Fruit fly (Drosophila melanogaster) whole organism, embryonic: ENCODE data around the gene cd.

Experiments
- Abd-B ChIP-seq: fragments of 200-800 bp; sonication (Bioruptor generic); optimal IDR thresholded peaks from 2 replicates; lab custom pipeline; 2018; ENCODE audit warnings: missing biosample characterization, mild to moderate bottlenecking, missing genetic modification characterization, moderate library complexity
- Adf1 ChIP-seq: fragments of 200-800 bp; sonication (Bioruptor generic); IDR thresholded peaks from 2 replicates; pipeline ENCODE4 v1.3.6; 2022; ENCODE audit warnings: missing biosample characterization, missing genetic modification characterization
- Asciz ChIP-seq: fragments of 200-800 bp; sonication (Bioruptor generic); optimal IDR thresholded peaks from 2 replicates; lab custom pipeline; 2017; ENCODE audit warnings: missing biosample characterization, mild to moderate bottlenecking, missing genetic modification characterization, missing genetic modification reagents
- CG10209 ChIP-seq: fragments of 200-800 bp; sonication (Bioruptor generic); optimal IDR thresholded peaks from 3 replicates; lab custom pipeline; 2017; ENCODE audit warnings: missing biosample characterization, mild to moderate bottlenecking, missing genetic modification characterization, missing genetic modification reagents
- CG10274 ChIP-seq: fragments of 200-800 bp; sonication (Bioruptor generic); optimal IDR thresholded peaks from 3 replicates; lab custom pipeline; 2017; ENCODE audit warnings: missing biosample characterization, mild to moderate bottlenecking, missing genetic modification characterization
- CG10462 ChIP-seq: fragments of 200-800 bp; sonication (Bioruptor generic); optimal IDR thresholded peaks from 2 replicates; lab custom pipeline; 2016; ENCODE audit warnings: missing biosample characterization, missing genetic modification characterization
- CG10543 ChIP-seq: fragments of 200-800 bp; sonication (Bioruptor generic); optimal IDR thresholded peaks from 3 replicates; lab custom pipeline; 2017; ENCODE audit warnings: missing biosample characterization, mild to moderate bottlenecking, missing genetic modification characterization, moderate library complexity
- CG11456 ChIP-seq: fragments of 200-800 bp; sonication (Bioruptor generic); IDR thresholded peaks from 3 replicates; pipeline ENCODE4 v1.3.6; 2022; ENCODE audit warnings: missing biosample characterization, missing genetic modification characterization
- CG14050 ChIP-seq: fragments of 200-800 bp; sonication (Bioruptor generic); IDR thresholded peaks from 3 replicates; pipeline ENCODE4 v1.3.6; 2022; ENCODE audit warnings: missing biosample characterization, missing genetic modification characterization
- CG15011 ChIP-seq: fragments of 200-800 bp; sonication (Bioruptor generic); optimal IDR thresholded peaks from 3 replicates; lab custom pipeline; 2018; ENCODE audit warnings: missing biosample characterization, mild to moderate bottlenecking, missing genetic modification characterization
- CG15073 ChIP-seq: fragments of 200-800 bp; sonication (Bioruptor generic); optimal IDR thresholded peaks from 2 replicates; lab custom pipeline; 2016; ENCODE audit warnings: missing biosample characterization, missing genetic modification characterization
- CG16815 ChIP-seq: fragments of 200-800 bp; sonication (Bioruptor generic); optimal IDR thresholded peaks from 3 replicates; lab custom pipeline; 2017; ENCODE audit warnings: missing biosample characterization, mild to moderate bottlenecking, missing genetic modification characterization
- CG1832 ChIP-seq: fragments of 200-800 bp; sonication (Bioruptor generic); optimal IDR thresholded peaks from 2 replicates; lab custom pipeline; 2017; ENCODE audit warnings: missing biosample characterization, mild to moderate bottlenecking, missing genetic modification characterization, inconsistent platforms
- CG2202 ChIP-seq: fragments of 200-800 bp; sonication (Bioruptor generic); optimal IDR thresholded peaks from 2 replicates; lab custom pipeline; 2018; ENCODE audit warnings: missing biosample characterization, mild to moderate bottlenecking, missing genetic modification characterization
- CG30403 ChIP-seq: fragments of 200-800 bp; sonication (Bioruptor generic); optimal IDR thresholded peaks from 3 replicates; lab custom pipeline; 2016; ENCODE audit warnings: missing biosample characterization, missing genetic modification characterization
- CG31441 ChIP-seq: fragments of 200-800 bp; sonication (Bioruptor generic); IDR thresholded peaks from 2 replicates; pipeline ENCODE4 v1.3.6; 2022; ENCODE audit warnings: missing biosample characterization, missing genetic modification characterization
- CG32772 ChIP-seq: fragments of 200-800 bp; sonication (Bioruptor generic); IDR thresholded peaks from 2 replicates; pipeline ENCODE4 v1.3.6; 2022; ENCODE audit warnings: missing biosample characterization, missing genetic modification characterization
- CG33213 ChIP-seq: fragments of 200-800 bp; sonication (Bioruptor generic); optimal IDR thresholded peaks from 3 replicates; lab custom pipeline; 2016; ENCODE audit warnings: missing biosample characterization, missing genetic modification characterization
- CG34422 ChIP-seq: fragments of 200-800 bp; sonication (Bioruptor generic); IDR thresholded peaks from 3 replicates; pipeline ENCODE4 v1.3.6; 2022; ENCODE audit warnings: missing biosample characterization, missing genetic modification characterization
- CG43689 ChIP-seq: fragments of 200-800 bp; sonication (Bioruptor generic); IDR thresholded peaks from 2 replicates; pipeline ENCODE4 v1.3.6; 2022; ENCODE audit warnings: missing biosample characterization, missing genetic modification characterization
- CG4424 ChIP-seq: fragments of 200-800 bp; sonication (Bioruptor generic); optimal IDR thresholded peaks from 3 replicates; lab custom pipeline; 2016; ENCODE audit warnings: missing biosample characterization, missing genetic modification characterization
- CG7963 ChIP-seq: fragments of 200-800 bp; sonication (Bioruptor generic); IDR thresholded peaks from 3 replicates; pipeline ENCODE4 v1.3.6; 2022; ENCODE audit warnings: missing biosample characterization, missing genetic modification characterization; ENCODE audit not compliant: partially characterized antibody
- CG7987 ChIP-seq: fragments of 200-800 bp; sonication (Bioruptor generic); optimal IDR thresholded peaks from 2 replicates; lab custom pipeline; 2018; ENCODE audit warnings: missing biosample characterization, mild to moderate bottlenecking, missing genetic modification characterization, moderate library complexity
- Chrac-16 ChIP-seq: fragments of 200-800 bp; sonication (Bioruptor generic); optimal IDR thresholded peaks from 3 replicates; lab custom pipeline; 2016; ENCODE audit warnings: missing biosample characterization, missing genetic modification characterization
- D ChIP-seq, 2 experiments: fragments of 200-800 bp in 1 of 2; fragments of >200 bp in 1 of 2; sonication (Bioruptor generic) in 1 of 2; optimal IDR thresholded peaks; 2 replicates in 1 of 2; 3 replicates in 1 of 2; lab custom pipeline; 2017; ENCODE audit warnings: mild to moderate bottlenecking in 1 of 2, missing biosample characterization in 1 of 2, missing genetic modification characterization in 1 of 2, missing genetic modification reagents in 1 of 2
- Dad ChIP-seq: fragments of 200-800 bp; sonication (Bioruptor generic); optimal IDR thresholded peaks from 3 replicates; lab custom pipeline; 2016; ENCODE audit warnings: missing biosample characterization, missing genetic modification characterization
- Hr51 ChIP-seq, 2 experiments: fragments of 200-800 bp; sonication (Bioruptor generic); optimal IDR thresholded peaks; 2 replicates in 1 of 2; 3 replicates in 1 of 2; lab custom pipeline; 2016 to 2018; ENCODE audit warnings: missing biosample characterization in 2 of 2, missing genetic modification characterization in 2 of 2, mild to moderate bottlenecking in 1 of 2, moderate library complexity in 1 of 2
- Lim3 ChIP-seq: fragments of 200-800 bp; sonication (Bioruptor generic); IDR thresholded peaks from 2 replicates; pipeline ENCODE4 v1.3.6; 2022; ENCODE audit warnings: missing biosample characterization, missing genetic modification characterization
- Mes4 ChIP-seq: fragments of 200-800 bp; sonication (Bioruptor generic); optimal IDR thresholded peaks from 2 replicates; lab custom pipeline; 2016; ENCODE audit warnings: missing biosample characterization, missing genetic modification characterization
- NC2β ChIP-seq: fragments of 200-800 bp; sonication (Bioruptor generic); optimal IDR thresholded peaks from 2 replicates; lab custom pipeline; 2016; ENCODE audit warnings: missing biosample characterization, missing genetic modification characterization
- Rx ChIP-seq: fragments of 200-800 bp; sonication (Bioruptor generic); IDR thresholded peaks from 2 replicates; pipeline ENCODE4 v1.3.6; 2022; ENCODE audit warnings: missing biosample characterization, missing genetic modification characterization
- Scr ChIP-seq: fragments of 200-800 bp; sonication (Bioruptor generic); IDR thresholded peaks from 2 replicates; pipeline ENCODE4 v1.3.6; 2022; ENCODE audit warnings: missing biosample characterization, missing genetic modification characterization; ENCODE audit not compliant: partially characterized antibody
- Ssrp ChIP-seq: fragments of 200-800 bp; sonication (Bioruptor generic); optimal IDR thresholded peaks from 2 replicates; lab custom pipeline; 2018; ENCODE audit warnings: missing biosample characterization, mild to moderate bottlenecking, missing genetic modification characterization, moderate library complexity
- br ChIP-seq: fragments of >200 bp; optimal IDR thresholded peaks from 2 replicates; lab custom pipeline; 2017
- ci ChIP-seq: fragments of 200-800 bp; sonication (Bioruptor generic); IDR thresholded peaks from 3 replicates; pipeline ENCODE4 v1.3.6; 2022; ENCODE audit warnings: missing biosample characterization, missing genetic modification characterization
- dan ChIP-seq: fragments of 200-800 bp; sonication (Bioruptor generic); IDR thresholded peaks from 2 replicates; pipeline ENCODE4 v1.3.6; 2022; ENCODE audit warnings: missing biosample characterization, missing genetic modification characterization
- dpn ChIP-seq, 2 experiments: fragments of 200-800 bp; sonication (Bioruptor generic); optimal IDR thresholded peaks; 3 replicates each; lab custom pipeline; 2016; ENCODE audit warnings: missing biosample characterization in 2 of 2, missing genetic modification characterization in 2 of 2
- eve ChIP-seq, 2 experiments: fragments of >200 bp; optimal IDR thresholded peaks; 2 replicates each; lab custom pipeline; 2017; ENCODE audit warnings: missing biosample characterization in 2 of 2, missing genetic modification characterization in 2 of 2
- fd96Cb ChIP-seq: fragments of 200-800 bp; sonication (Bioruptor generic); optimal IDR thresholded peaks from 2 replicates; lab custom pipeline; 2018; ENCODE audit warnings: missing biosample characterization, mild to moderate bottlenecking, missing genetic modification characterization, moderate library complexity
- ftz-f1 ChIP-seq: fragments of 200-800 bp; sonication (Bioruptor generic); optimal IDR thresholded peaks from 2 replicates; lab custom pipeline; 2016; ENCODE audit warnings: missing biosample characterization, missing genetic modification characterization
- gce ChIP-seq: fragments of 200-800 bp; sonication (Bioruptor generic); IDR thresholded peaks from 3 replicates; pipeline ENCODE4 v1.3.6; 2022; ENCODE audit warnings: missing biosample characterization, missing genetic modification characterization
- gcm2 ChIP-seq: fragments of 200-800 bp; sonication (Bioruptor generic); optimal IDR thresholded peaks from 2 replicates; lab custom pipeline; 2016; ENCODE audit warnings: missing biosample characterization, missing genetic modification characterization
- gfzf ChIP-seq: fragments of 200-800 bp; sonication (Bioruptor generic); optimal IDR thresholded peaks from 2 replicates; lab custom pipeline; 2016; ENCODE audit warnings: missing biosample characterization, mild to moderate bottlenecking, missing genetic modification characterization, moderate library complexity
- gt ChIP-seq: fragments of 200-800 bp; sonication (Bioruptor generic); IDR thresholded peaks from 2 replicates; pipeline ENCODE4 v1.3.6; 2022; ENCODE audit warnings: missing biosample characterization, missing genetic modification characterization
- lmd ChIP-seq: fragments of 200-800 bp; sonication (Bioruptor generic); IDR thresholded peaks from 2 replicates; pipeline ENCODE4 v1.3.6; 2022; ENCODE audit warnings: missing biosample characterization, missing genetic modification characterization
- ro ChIP-seq: fragments of 200-800 bp; sonication (Bioruptor generic); IDR thresholded peaks from 2 replicates; pipeline ENCODE4 v1.3.6; 2022; ENCODE audit warnings: missing biosample characterization, missing genetic modification characterization
- sens ChIP-seq: fragments of 200-800 bp; sonication (Bioruptor generic); peaks from one replicate; lab custom pipeline; 2016; ENCODE audit warnings: missing biosample characterization, missing genetic modification characterization
- sim ChIP-seq: fragments of 200-800 bp; sonication (Bioruptor generic); IDR thresholded peaks from 2 replicates; pipeline ENCODE4 v1.3.6; 2022; ENCODE audit warnings: missing biosample characterization, missing genetic modification characterization
- tin ChIP-seq: fragments of 200-800 bp; sonication (Bioruptor generic); optimal IDR thresholded peaks from 3 replicates; lab custom pipeline; 2016; ENCODE audit warnings: missing biosample characterization, missing genetic modification characterization
- zen ChIP-seq: fragments of 200-800 bp; sonication (Bioruptor generic); optimal IDR thresholded peaks from 3 replicates; lab custom pipeline; 2018; ENCODE audit warnings: missing biosample characterization, mild to moderate bottlenecking, missing genetic modification characterization, moderate library complexity
- zen2 ChIP-seq: fragments of 200-800 bp; sonication (Bioruptor generic); IDR thresholded peaks from 3 replicates; pipeline ENCODE4 v1.3.6; 2022; ENCODE audit warnings: missing biosample characterization, missing genetic modification characterization; ENCODE audit not compliant: partially characterized antibody

Gene cd

dm6 chr3R:22690311-22690710 lies 4.4 kb upstream of the cd start, which contains the start of the genes wfs1 and Nup133 (continued):
- TF ChIP-seq dan (no peak), CG4424 (GFP tag; lab: Kevin White, UChicago) (peak; percentile 68), CG11456 (GFP tag; lab: Robert Waterston, UW) (peak; percentile 50; the same call in 1 of the 3 replicates), CG15073 (GFP tag; lab: Kevin White, UChicago) (no peak), Mes4 (no peak), Asciz (GFP tag; lab: Kevin White, UChicago) (peak; percentile 60), CG34422 (peak; percentile 63; the same call in 2 of the 3 replicates), sens (GFP tag; lab: Kevin White, UChicago) (peak; percentile 64), Dad (GFP tag; lab: Kevin White, UChicago) (no peak), lmd (GFP tag; lab: Robert Waterston, UW) (peak; percentile 49; the same call in 1 of the 2 replicates), CG30403 (peak; percentile 84), CG10209 (GFP tag; lab: Kevin White, UChicago) (peak; percentile 73), Rx (GFP tag; lab: Robert Waterston, UW) (no peak), CG33213 (GFP tag; lab: Kevin White, UChicago) (no peak), CG43689 (GFP tag; lab: Robert Waterston, UW) (no peak), CG1832 (GFP tag; lab: Kevin White, UChicago) (no peak), ftz-f1 (no peak), gt (GFP tag; lab: Robert Waterston, UW) (no peak), Lim3 (GFP tag; lab: Robert Waterston, UW) (no peak), CG7963 (GFP tag; lab: Robert Waterston, UW) (peak; percentile 52; the same call in 1 of the 3 replicates), CG32772 (peak; percentile 53; the same call in 1 of the 2 replicates), eve (GFP tag; optimal IDR thresholded peaks at IDR 0.05; lab: Kevin White, UChicago) (no peak), Ssrp (peak; percentile 84), CG16815 (GFP tag; lab: Kevin White, UChicago) (peak; percentile 37), Scr (GFP tag; lab: Robert Waterston, UW) (peak; percentile 93), Hr51 (GFP tag; optimal IDR thresholded peaks at IDR 0.05; lab: Kevin White, UChicago) (peak; percentile 20 to 86), CG10274 (no peak), NC2β (GFP tag; lab: Kevin White, UChicago) (no peak), fd96Cb (peak; percentile 73), CG2202 (tag; lab: Kevin White, UChicago) (peak; percentile 50), CG14050 (GFP tag; lab: Robert Waterston, UW) (peak; percentile 46; the same call in 1 of the 3 replicates), gce (GFP tag; lab: Robert Waterston, UW) (no peak), CG7987 (peak; percentile 45), sim (no peak), dpn (GFP tag; optimal IDR thresholded peaks at IDR 0.05; lab: Kevin White, UChicago) (peak in 1 of 2 experiments; percentile 75), Adf1 (GFP tag; lab: Robert Waterston, UW) (0 out of 2 replicates have a peak, but pooled peaks have one; percentile 31), Chrac-16 (GFP tag; lab: Kevin White, UChicago) (peak; percentile 69), CG31441 (peak; percentile 97), D (optimal IDR thresholded peaks at IDR 0.05; lab: Kevin White, UChicago) (no peak), D (GFP tag; optimal IDR thresholded peaks at IDR 0.05; lab: Kevin White, UChicago) (peak; percentile 60), zen2 (GFP tag; lab: Robert Waterston, UW) (peak; percentile 58; the same call in 1 of the 3 replicates), gfzf (GFP tag; lab: Kevin White, UChicago) (no peak), zen (tag; lab: Kevin White, UChicago) (peak; percentile 86), ro (GFP tag; lab: Robert Waterston, UW) (no peak), tin (GFP tag; lab: Kevin White, UChicago) (peak; percentile 70), br (lab: Kevin White, UChicago) (no peak), ci (GFP tag; lab: Robert Waterston, UW) (0 out of 3 replicates have a peak, but pooled peaks have one; percentile 16), CG15011 (GFP tag; lab: Kevin White, UChicago) (peak; percentile 17), Abd-B (GFP tag; lab: Kevin White, UChicago) (peak; percentile 68), CG10462 (GFP tag; lab: Kevin White, UChicago) (peak; percentile 32), CG10543 (no peak), gcm2 (no peak)
